Fruit fly (Drosophila melanogaster): ENCODE measurements around the gene Hsp68.

Hsp68 gene

DNA sequence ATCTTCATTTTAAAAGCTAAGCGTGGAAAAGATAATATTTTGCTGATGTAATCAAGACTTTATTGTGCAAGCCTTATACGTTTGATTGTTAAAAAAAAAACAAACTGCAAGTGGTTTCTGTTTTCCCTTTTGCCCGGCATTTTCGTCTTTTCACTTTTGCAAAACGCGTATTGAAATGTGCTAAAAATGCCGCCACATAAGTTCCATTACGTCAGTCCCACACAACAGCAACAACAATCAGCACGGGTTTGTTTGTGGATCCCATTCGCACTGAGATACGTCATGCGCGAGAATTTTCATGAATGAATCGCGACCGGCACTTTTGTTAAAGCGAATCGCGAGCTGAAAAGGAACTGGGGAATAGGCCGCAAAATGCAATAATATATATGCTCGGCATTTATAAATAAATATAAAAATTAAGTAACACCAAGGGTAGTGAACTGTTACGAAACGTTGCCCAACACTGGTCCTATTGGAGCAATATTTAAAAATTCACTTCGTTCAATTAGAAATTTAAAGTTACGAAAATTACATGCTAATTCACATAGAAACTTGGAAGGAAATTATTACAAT, 49.0 kb upstream of the Hsp68 start (continued):
- TF ChIP-seq ss (GFP tag; optimal IDR thresholded peaks at IDR 0.05) (peak; percentile 24 to 27), Lpt (GFP tag; optimal IDR thresholded peaks at IDR 0.05) (peak; percentile 8), CG34406 (GFP tag; optimal IDR thresholded peaks at IDR 0.05) (peak; percentile 49), Sox14 (GFP tag; optimal IDR thresholded peaks at IDR 0.05) (peak; percentile 61), CG11294 (GFP tag; IDR thresholded peaks at IDR 0.05) (no peak), acj6 (GFP tag; optimal IDR thresholded peaks at IDR 0.05) (peak; percentile 68), Ets21C (GFP tag; optimal IDR thresholded peaks at IDR 0.05) (peak; percentile 44), fd85E (GFP tag; optimal IDR thresholded peaks at IDR 0.05) (peak; percentile 21), eg (GFP tag; IDR thresholded peaks at IDR 0.05) (no peak), fkh (GFP tag; optimal IDR thresholded peaks at IDR 0.05) (no peak), CG3919 (GFP tag; optimal IDR thresholded peaks at IDR 0.05) (peak; percentile 77), CG6792 (GFP tag; optimal IDR thresholded peaks at IDR 0.05) (peak; percentile 72)

DNA sequence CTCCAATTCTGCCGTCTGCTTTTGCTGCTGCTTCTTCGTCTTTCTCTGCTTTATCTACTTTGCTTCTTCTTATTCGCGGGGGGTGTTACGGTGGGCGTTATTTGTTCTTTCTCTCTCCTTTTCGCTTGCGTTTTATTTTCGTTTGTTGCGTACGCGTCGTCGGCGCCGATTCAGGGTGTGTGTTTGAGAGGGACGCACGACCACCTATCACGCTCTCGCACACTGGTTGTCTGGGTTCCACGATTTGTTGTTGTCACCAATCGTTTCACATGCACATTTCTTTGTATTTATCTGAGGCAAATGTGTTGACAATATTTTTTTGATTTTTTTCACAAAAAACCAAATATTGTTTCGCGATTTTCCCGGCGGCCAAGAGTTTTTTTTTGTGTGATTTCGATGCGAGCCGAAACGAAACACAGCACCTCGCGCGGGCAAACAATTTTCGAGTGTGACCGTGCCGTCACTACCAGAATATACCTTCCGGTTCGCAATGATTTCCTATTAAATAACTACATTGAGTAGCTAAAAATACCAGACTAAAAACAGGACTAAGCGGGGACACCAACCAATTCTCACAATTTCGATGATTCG, 48.3 kb upstream of the Hsp68 start, which contains the start of gene Syx1A:
Syx1A (minus strand) TSS at position 452 of the 591 bp plus-strand sequence.
- no peak for TF ChIP-seq achi (GFP tag; optimal IDR thresholded peaks at IDR 0.05)
- TF ChIP-seq spab (GFP tag; optimal IDR thresholded peaks at IDR 0.05): no peak
- TF ChIP-seq Eip78C (GFP tag): peak; percentile 23
- TF ChIP-seq CG16779 (tag; optimal IDR thresholded peaks at IDR 0.05): peak; percentile 61
- TF ChIP-seq CG8119 (GFP tag; IDR thresholded peaks at IDR 0.05): no peak
- peak; percentile 12 for TF ChIP-seq CG32006 (GFP tag; optimal IDR thresholded peaks at IDR 0.05)
- peak; percentile 61 for TF ChIP-seq CG6854 (GFP tag; optimal IDR thresholded peaks at IDR 0.05)
- TF ChIP-seq CG6808 (GFP tag; optimal IDR thresholded peaks at IDR 0.05): peak; percentile 7
- TF ChIP-seq Sox102F (GFP tag; optimal IDR thresholded peaks at IDR 0.05): peak; percentile 2
- peak; percentile 21 for TF ChIP-seq vri (GFP tag; optimal IDR thresholded peaks at IDR 0.05)
- TF ChIP-seq fkh (GFP tag; optimal IDR thresholded peaks at IDR 0.05): peak; percentile 89
- TF ChIP-seq CG7368 (GFP tag; optimal IDR thresholded peaks at IDR 0.05): no peak
- TF ChIP-seq CG6276 (GFP tag; optimal IDR thresholded peaks at IDR 0.05): peak; percentile 22
- peak; percentile 27 for TF ChIP-seq CG3919 (GFP tag; optimal IDR thresholded peaks at IDR 0.05)
- peak; percentile 27 for TF ChIP-seq topi (GFP tag; optimal IDR thresholded peaks at IDR 0.05)
- no peak for TF ChIP-seq CG8632 (GFP tag; optimal IDR thresholded peaks at IDR 0.05)
- peak; percentile 37 for TF ChIP-seq CG34406 (GFP tag; optimal IDR thresholded peaks at IDR 0.05)
- no peak for TF ChIP-seq dsx (GFP tag; optimal IDR thresholded peaks at IDR 0.05; ENCODE audit: poor library complexity, severe bottlenecking)
- peak; percentile 39 for TF ChIP-seq esn (GFP tag; optimal IDR thresholded peaks at IDR 0.05)
- TF ChIP-seq ss (GFP tag; optimal IDR thresholded peaks at IDR 0.05): peak; percentile 18 to 34
- peak; percentile 47 for TF ChIP-seq Sox14 (GFP tag; optimal IDR thresholded peaks at IDR 0.05)
- no peak for TF ChIP-seq Met (GFP tag; optimal IDR thresholded peaks at IDR 0.05)
- peak; percentile 8 for TF ChIP-seq Eip75B (GFP tag; optimal IDR thresholded peaks at IDR 0.05)
- peak; percentile 35 for TF ChIP-seq fd85E (GFP tag; optimal IDR thresholded peaks at IDR 0.05)

DNA sequence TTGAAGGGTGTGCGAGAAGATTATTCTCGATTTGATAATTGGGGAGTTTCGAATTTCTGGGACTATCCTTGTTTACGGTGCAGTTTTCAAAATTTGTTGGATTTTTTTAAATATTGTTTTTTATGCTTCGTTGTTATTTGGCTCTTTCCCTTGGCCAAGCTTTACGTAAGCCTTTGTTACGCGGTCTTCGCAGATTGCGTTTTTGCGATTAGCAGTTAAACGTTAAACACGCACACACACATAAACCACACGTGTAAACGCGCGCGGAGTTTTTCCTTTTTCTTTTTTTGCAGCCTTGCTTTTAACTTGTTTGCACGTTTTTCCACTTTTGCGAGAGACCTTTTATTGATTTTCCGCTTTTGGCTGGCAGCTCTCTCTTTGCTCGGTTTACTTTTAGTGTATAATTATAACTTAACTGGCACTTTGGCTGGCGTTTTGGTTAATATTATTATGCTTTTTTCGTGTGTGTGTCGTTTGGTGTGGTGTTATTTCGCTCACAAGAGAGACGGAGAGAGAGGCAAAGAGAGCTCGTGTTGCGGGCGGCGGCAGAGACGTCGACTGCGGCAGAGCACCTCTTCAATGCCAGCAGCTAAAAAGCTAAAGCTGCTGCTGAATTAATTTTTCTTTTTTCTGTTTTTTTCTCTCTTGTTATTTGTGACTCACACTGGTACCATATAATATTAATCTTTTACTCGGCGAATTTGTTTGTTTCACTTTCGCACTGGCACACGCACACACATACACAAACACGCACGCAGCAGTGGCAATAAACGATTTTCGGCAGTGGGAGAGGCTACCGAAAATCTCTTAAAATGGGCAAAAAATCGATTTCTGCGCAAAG, 47.6 kb upstream of the Hsp68 start:
- TF ChIP-seq CG11902 (GFP tag; optimal IDR thresholded peaks at IDR 0.05) (no peak), Eip78C (GFP tag) (peak; percentile 74), CG6854 (GFP tag; optimal IDR thresholded peaks at IDR 0.05) (peak; percentile 28), ss (GFP tag; optimal IDR thresholded peaks at IDR 0.05) (peak; percentile 12 to 23), Blimp-1 (GFP tag; optimal IDR thresholded peaks at IDR 0.05) (peak; percentile 18)

DNA sequence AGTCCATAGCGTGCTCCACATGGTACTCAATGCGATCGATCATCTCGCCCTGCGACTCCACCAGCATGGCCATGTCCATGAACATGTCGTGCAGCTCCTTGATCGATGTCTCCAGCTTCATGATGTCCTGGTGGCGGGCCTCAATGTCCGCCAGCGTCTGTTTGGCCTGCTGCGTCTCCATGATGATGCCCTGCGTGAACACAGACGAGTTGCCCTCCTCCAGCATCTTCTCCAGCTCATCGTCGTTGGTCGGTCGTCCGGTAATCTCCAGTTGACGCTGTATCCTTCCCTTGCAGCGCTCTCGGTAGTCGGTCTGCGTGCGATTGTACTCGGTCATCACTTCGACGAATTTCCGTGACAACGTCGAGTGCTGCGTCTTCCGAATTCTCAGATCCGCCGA, 46.6 kb upstream of the Hsp68 start:
- TF ChIP-seq CG31627 (GFP tag; optimal IDR thresholded peaks at IDR 0.05): no peak
- TF ChIP-seq acj6 (GFP tag; optimal IDR thresholded peaks at IDR 0.05): no peak
- no peak for TF ChIP-seq CG11294 (GFP tag; IDR thresholded peaks at IDR 0.05)
- TF ChIP-seq CG32006 (GFP tag; optimal IDR thresholded peaks at IDR 0.05): no peak

Data from whole organism, prepupa.